Worm (Caenorhabditis elegans) whole organism, mixed stage, embryonic: Measurements from ENCODE around the gene srab-24.

Experiments used
- M03D4.4 ChIP-seq: sonication (generic microtip); optimal IDR thresholded peaks from 2 replicates; lab custom pipeline; 2017; ENCODE audit warnings: mild to moderate bottlenecking, missing genetic modification characterization, missing compliant biosample characterization
- bed-3 ChIP-seq: fragments of 200-800 bp; sonication (Bioruptor generic); optimal IDR thresholded peaks from 3 replicates; lab custom pipeline; 2018; ENCODE audit warnings: mild to moderate bottlenecking, missing genetic modification characterization, moderate library complexity, missing compliant biosample characterization
- blmp-1 ChIP-seq: fragments of 150-350 bp; optimal IDR thresholded peaks from 2 replicates; lab custom pipeline; 2014; ENCODE audit warnings: missing biosample characterization, missing genetic modification characterization
- ceh-39 ChIP-seq: fragments of 150-350 bp; optimal IDR thresholded peaks from 2 replicates; lab custom pipeline; 2014; ENCODE audit warnings: missing biosample characterization, missing genetic modification characterization
- ceh-43 ChIP-seq: fragments of 200-800 bp; sonication (Bioruptor generic); optimal IDR thresholded peaks from 2 replicates; lab custom pipeline; 2018; ENCODE audit warnings: mild to moderate bottlenecking, missing genetic modification characterization, moderate library complexity, missing compliant biosample characterization
- ceh-83 ChIP-seq: fragments of 200-800 bp; sonication (Bioruptor generic); optimal IDR thresholded peaks from 2 replicates; lab custom pipeline; 2018; ENCODE audit warnings: mild to moderate bottlenecking, missing genetic modification characterization, missing compliant biosample characterization
- ces-1 ChIP-seq: fragments of 150-350 bp; optimal IDR thresholded peaks from 2 replicates; lab custom pipeline; 2014; ENCODE audit warnings: missing biosample characterization, missing genetic modification reagents, missing genetic modification characterization
- cnd-1 ChIP-seq: fragments of 200-800 bp; sonication (Bioruptor generic); optimal IDR thresholded peaks from 2 replicates; lab custom pipeline; 2018; ENCODE audit warnings: mild to moderate bottlenecking, missing genetic modification characterization, missing compliant biosample characterization
- drap-1 ChIP-seq: fragments of 200-800 bp; sonication (Bioruptor generic); optimal IDR thresholded peaks from 3 replicates; lab custom pipeline; 2018; ENCODE audit warnings: mild to moderate bottlenecking, missing genetic modification characterization, missing compliant biosample characterization
- flh-1 ChIP-seq: fragments of 200-800 bp; sonication (Bioruptor generic); optimal IDR thresholded peaks from 2 replicates; lab custom pipeline; 2018; ENCODE audit warnings: mild to moderate bottlenecking, missing genetic modification characterization, moderate library complexity, missing compliant biosample characterization
- ham-2 ChIP-seq: fragments of 200-800 bp; sonication (Bioruptor generic); optimal IDR thresholded peaks from 2 replicates; lab custom pipeline; 2018; ENCODE audit warnings: mild to moderate bottlenecking, missing genetic modification characterization, missing compliant biosample characterization
- hlh-1 ChIP-seq: fragments of 150-350 bp; optimal IDR thresholded peaks from 2 replicates; lab custom pipeline; 2014; ENCODE audit warnings: missing biosample characterization, missing genetic modification reagents, missing genetic modification characterization
- lin-13 ChIP-seq: fragments of 150-350 bp; optimal IDR thresholded peaks from 2 replicates; lab custom pipeline; 2014; ENCODE audit warnings: missing biosample characterization, missing genetic modification characterization
- lin-32 ChIP-seq: fragments of 200-800 bp; sonication (Bioruptor generic); optimal IDR thresholded peaks from 2 replicates; lab custom pipeline; 2018; ENCODE audit warnings: mild to moderate bottlenecking, missing genetic modification characterization, missing compliant biosample characterization
- lsy-2 ChIP-seq: fragments of 150-350 bp; optimal IDR thresholded peaks from 2 replicates; lab custom pipeline; 2014; ENCODE audit warnings: missing biosample characterization, missing genetic modification characterization
- mab-5 ChIP-seq: fragments of 150-350 bp; optimal IDR thresholded peaks from 2 replicates; lab custom pipeline; 2014; ENCODE audit warnings: missing biosample characterization, missing genetic modification characterization
- mep-1 ChIP-seq: fragments of 150-350 bp; optimal IDR thresholded peaks from 2 replicates; lab custom pipeline; 2017; ENCODE audit warnings: missing biosample characterization, missing genetic modification reagents, missing genetic modification characterization, inconsistent platforms
- nhr-12 ChIP-seq: fragments of 150-350 bp; optimal IDR thresholded peaks from 2 replicates; lab custom pipeline; 2014; ENCODE audit warnings: missing biosample characterization, missing genetic modification characterization
- nhr-237 ChIP-seq: fragments of 150-350 bp; optimal IDR thresholded peaks from 2 replicates; lab custom pipeline; 2014; ENCODE audit warnings: missing biosample characterization, missing genetic modification characterization
- nhr-28 ChIP-seq: fragments of 150-350 bp; optimal IDR thresholded peaks from 2 replicates; lab custom pipeline; 2014; ENCODE audit warnings: missing biosample characterization, missing genetic modification characterization
- nhr-76 ChIP-seq: sonication (generic microtip); optimal IDR thresholded peaks from 2 replicates; lab custom pipeline; 2017; ENCODE audit warnings: missing biosample characterization, missing genetic modification characterization
- sem-2 ChIP-seq: fragments of 200-800 bp; sonication (Bioruptor generic); optimal IDR thresholded peaks from 2 replicates; lab custom pipeline; 2018; ENCODE audit warnings: mild to moderate bottlenecking, missing genetic modification characterization, missing compliant biosample characterization
- snpc-4 ChIP-seq: fragments of 150-350 bp; optimal IDR thresholded peaks from 2 replicates; lab custom pipeline; 2014; ENCODE audit warnings: missing biosample characterization, missing genetic modification characterization
- sptf-1 ChIP-seq: sonication (generic microtip); optimal IDR thresholded peaks from 2 replicates; lab custom pipeline; 2017; ENCODE audit warnings: mild to moderate bottlenecking, missing genetic modification characterization, moderate library complexity, missing compliant biosample characterization
- tbx-8 ChIP-seq: fragments of 200-800 bp; sonication (Bioruptor generic); optimal IDR thresholded peaks from 2 replicates; lab custom pipeline; 2018; ENCODE audit warnings: mild to moderate bottlenecking, missing genetic modification characterization, moderate library complexity, missing compliant biosample characterization
- unc-120 ChIP-seq: sonication (generic microtip); optimal IDR thresholded peaks from 2 replicates; lab custom pipeline; 2017; ENCODE audit warnings: missing genetic modification characterization, missing compliant biosample characterization; ENCODE audit not compliant: poor library complexity, severe bottlenecking
- unc-39 ChIP-seq: fragments of 150-350 bp; optimal IDR thresholded peaks from 2 replicates; lab custom pipeline; 2014; ENCODE audit warnings: missing biosample characterization, missing genetic modification characterization
- unc-62 ChIP-seq: fragments of 150-350 bp; optimal IDR thresholded peaks from 2 replicates; lab custom pipeline; 2014; ENCODE audit warnings: missing biosample characterization, missing genetic modification reagents, missing genetic modification characterization
- zip-8 ChIP-seq: fragments of 150-350 bp; optimal IDR thresholded peaks from 2 replicates; lab custom pipeline; 2014; ENCODE audit warnings: missing biosample characterization, missing genetic modification characterization
- ztf-11 ChIP-seq: fragments of 150-350 bp; optimal IDR thresholded peaks from 2 replicates; lab custom pipeline; 2014; ENCODE audit warnings: missing biosample characterization, missing genetic modification characterization

The srab-24 gene

ce11 chrIV:14257528-14257927 lies 7.5 kb upstream of the srab-24 start:
- TF ChIP-seq tbx-8 (GFP tag; lab: Kevin White, UChicago) = no peak
- TF ChIP-seq unc-39 (tag; lab: Kevin White, UChicago) = no peak
- TF ChIP-seq ceh-43 (GFP tag; lab: Kevin White, UChicago) = no peak
- no peak for TF ChIP-seq zip-8 (tag; lab: Kevin White, UChicago)
- TF ChIP-seq mab-5 (tag; lab: Kevin White, UChicago) = no peak
- TF ChIP-seq sptf-1 (tag; lab: Kevin White, UChicago) = no peak
- no peak for TF ChIP-seq lsy-2 (tag; lab: Kevin White, UChicago)

DNA sequence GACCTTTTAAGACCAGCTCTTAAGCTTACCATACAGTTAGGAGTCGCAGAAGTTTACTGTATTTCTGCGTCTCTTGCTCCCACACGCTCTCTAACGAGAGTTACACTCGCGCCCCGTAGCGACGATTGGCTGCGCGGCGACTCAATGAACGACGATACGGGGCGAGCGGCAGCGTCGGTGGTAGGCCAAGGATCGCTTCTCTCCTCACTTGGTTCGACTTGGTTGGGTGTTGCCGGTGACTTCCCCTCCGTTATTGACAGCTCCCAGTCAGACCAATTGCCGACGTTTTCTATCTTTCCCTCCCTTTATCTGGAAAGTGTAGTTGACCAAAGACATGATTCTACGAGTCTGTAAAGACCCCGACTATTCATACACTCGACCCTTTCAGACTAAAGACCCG lies 5.6 kb upstream of the srab-24 start:
- no peak for TF ChIP-seq lsy-2 (tag; lab: Kevin White, UChicago)
- TF ChIP-seq ztf-11 (tag; lab: Kevin White, UChicago) = no peak
- no peak for TF ChIP-seq drap-1 (GFP tag; lab: Kevin White, UChicago)
- TF ChIP-seq sem-2 = no peak
- no peak for TF ChIP-seq snpc-4 (tag; lab: Kevin White, UChicago)
- TF ChIP-seq mab-5 (tag; lab: Kevin White, UChicago) = no peak
- no peak for TF ChIP-seq lin-32 (GFP tag; lab: Kevin White, UChicago)
- no peak for TF ChIP-seq ceh-43 (GFP tag; lab: Kevin White, UChicago)
- no peak for TF ChIP-seq ham-2

DNA sequence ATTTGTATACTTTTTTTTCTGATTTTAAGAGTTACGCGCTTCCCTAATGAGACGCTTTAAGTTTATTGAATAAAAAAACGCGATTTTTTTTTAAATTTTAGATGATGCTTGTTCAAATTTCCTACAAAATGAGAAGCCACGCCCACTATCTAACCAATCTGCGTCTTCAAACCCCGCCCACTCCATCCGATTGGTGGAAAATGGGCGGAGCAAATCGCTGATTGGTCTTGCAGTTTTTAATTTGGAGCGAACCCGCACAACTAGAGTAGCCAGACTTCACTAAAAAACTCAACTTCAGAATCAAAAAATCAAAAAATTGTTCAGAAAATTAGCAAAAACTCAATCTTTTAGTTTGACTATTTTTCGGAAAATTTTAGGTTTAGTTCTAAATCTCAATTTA lies 566 bp downstream of the srab-24 start:
- no peak for TF ChIP-seq cnd-1 (tag; lab: Kevin White, UChicago)
- no peak for TF ChIP-seq ceh-83 (GFP tag; lab: Kevin White, UChicago)
- TF ChIP-seq ztf-11 (tag; lab: Kevin White, UChicago) = no peak
- no peak for TF ChIP-seq unc-120 (tag; lab: Kevin White, UChicago)
- TF ChIP-seq ceh-43 (GFP tag; lab: Kevin White, UChicago) = no peak
- no peak for TF ChIP-seq hlh-1 (tag; lab: Kevin White, UChicago)
- TF ChIP-seq bed-3 (GFP tag; lab: Kevin White, UChicago) = no peak
- TF ChIP-seq lsy-2 (tag; lab: Kevin White, UChicago) = no peak
- no peak for TF ChIP-seq blmp-1 (tag; lab: Kevin White, UChicago)
- TF ChIP-seq tbx-8 (GFP tag; lab: Kevin White, UChicago) = no peak
- no peak for TF ChIP-seq nhr-76 (tag; lab: Kevin White, UChicago)

DNA sequence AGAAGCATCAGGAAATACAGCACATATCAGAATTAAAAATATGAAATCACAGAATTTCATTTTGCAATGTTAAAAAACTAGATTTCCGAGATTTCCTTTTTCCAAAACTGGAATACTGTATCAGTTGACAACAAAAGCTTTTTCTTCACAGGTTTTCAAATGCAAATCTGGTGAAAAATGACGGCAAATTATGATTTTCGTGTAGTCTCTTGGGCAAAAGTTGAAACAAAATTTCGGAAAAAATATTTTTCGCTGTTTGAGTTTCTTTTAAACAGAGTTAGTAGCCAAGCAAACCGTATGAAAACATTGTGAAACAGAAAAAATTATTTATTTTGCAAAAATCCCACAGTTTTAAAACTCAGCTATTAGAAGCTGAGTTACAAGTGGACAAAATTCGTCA lies 5.7 kb downstream of the srab-24 start, which contains the start of gene Y64G10A.2:
Gene Y64G10A.2, minus strand, starts transcription at position 101 of the 400 bp plus-strand sequence.
- TF ChIP-seq lsy-2 (tag; lab: Kevin White, UChicago) = no peak
- no peak for TF ChIP-seq unc-39 (tag; lab: Kevin White, UChicago)
- TF ChIP-seq nhr-28 (tag; lab: Kevin White, UChicago) = no peak
- TF ChIP-seq nhr-12 = no peak
- no peak for TF ChIP-seq unc-120 (tag; lab: Kevin White, UChicago)
- TF ChIP-seq ces-1 = no peak
- TF ChIP-seq ceh-39 = no peak
- TF ChIP-seq blmp-1 (tag; lab: Kevin White, UChicago) = no peak
- TF ChIP-seq cnd-1 (tag; lab: Kevin White, UChicago) = no peak
- TF ChIP-seq, all 35 proteins: peak for 0

ce11 chrIV:14241382-14242122 lies 8.5 kb downstream of the srab-24 start, which contains the start of gene Y64G10A.10:
Gene Y64G10A.10, minus strand, starts transcription at chrIV:14241432.
- TF ChIP-seq ceh-39 (no peak), sptf-1 (tag; lab: Kevin White, UChicago) (no peak), ham-2 (no peak), tbx-8 (GFP tag; lab: Kevin White, UChicago) (no peak)

DNA sequence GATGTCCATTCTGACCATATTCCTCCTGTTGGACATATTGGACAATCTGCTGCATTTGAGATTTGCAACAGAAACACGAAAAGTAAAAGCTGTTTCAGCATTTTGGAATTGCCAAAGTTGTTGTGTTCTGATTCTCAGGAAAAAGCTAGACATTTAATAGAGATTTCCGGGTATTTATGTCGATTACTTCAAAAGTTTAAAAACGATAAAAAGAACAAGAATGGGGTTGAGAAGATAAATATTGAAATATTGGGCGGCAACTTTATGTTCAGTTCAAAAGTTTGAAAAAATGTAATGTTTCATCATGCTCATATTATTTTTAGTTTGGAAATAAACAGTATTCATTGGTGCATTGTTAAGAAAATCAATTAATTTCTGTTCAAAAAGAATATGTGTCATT lies 11.0 kb downstream of the srab-24 start, which contains the start of gene Y64G10A.1:
Gene Y64G10A.1, minus strand, starts transcription at position 101 of the 400 bp plus-strand sequence.
- TF ChIP-seq nhr-76 (tag; lab: Kevin White, UChicago) (no peak), flh-1 (GFP tag; lab: Kevin White, UChicago) (no peak)
- TF ChIP-seq, all 35 proteins: peak for 0

DNA sequence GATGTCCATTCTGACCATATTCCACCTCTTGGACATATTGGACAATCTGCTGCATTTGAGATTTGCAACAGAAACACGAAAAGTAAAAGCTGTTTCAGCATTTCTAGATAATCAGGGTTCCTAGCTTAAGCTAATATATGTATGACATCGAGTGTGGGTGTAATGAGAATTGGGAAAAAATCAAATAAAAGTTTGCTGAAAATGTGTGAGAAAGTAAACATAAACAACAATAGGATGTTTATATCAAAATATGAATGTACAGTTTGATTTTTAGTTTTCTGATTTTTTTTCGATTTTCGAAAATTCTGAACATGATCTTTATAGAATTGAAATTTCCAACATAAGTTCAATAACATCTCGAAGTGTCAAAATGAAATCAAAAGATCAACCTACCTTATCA lies 19.2 kb downstream of the srab-24 start, which contains the start of gene F02H6.6:
Gene F02H6.6, minus strand, starts transcription at position 101 of the 400 bp plus-strand sequence.
- no peak for TF ChIP-seq unc-62
- TF ChIP-seq M03D4.4 (tag; lab: Kevin White, UChicago) = no peak
- no peak for TF ChIP-seq ham-2
- no peak for TF ChIP-seq mep-1 (tag; lab: Kevin White, UChicago)
- no peak for TF ChIP-seq blmp-1 (tag; lab: Kevin White, UChicago)
- TF ChIP-seq nhr-237 = no peak
- TF ChIP-seq lin-13 (tag; lab: Kevin White, UChicago) = no peak
